Worm (Caenorhabditis elegans): Measurements from ENCODE around the gene tag-153.

Gene tag-153

DNA sequence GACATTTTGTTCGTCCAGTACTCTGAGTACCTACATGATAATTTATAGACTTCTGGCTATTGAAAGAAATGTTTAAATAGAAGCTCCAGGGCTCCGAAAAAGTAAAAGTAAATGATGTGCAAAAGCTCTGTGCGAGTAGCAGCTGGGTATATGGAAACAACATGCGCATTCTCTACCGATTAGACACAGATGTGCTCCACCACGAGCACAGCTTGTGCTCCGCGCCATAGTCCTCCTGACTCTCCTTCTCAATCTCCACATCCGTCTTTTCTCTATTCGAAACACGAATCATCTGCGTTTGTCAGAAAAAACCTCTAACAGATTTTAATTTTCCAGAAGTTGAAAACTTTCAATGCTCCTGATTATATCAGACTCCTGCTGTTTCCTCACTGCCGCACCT lies 39.4 kb upstream of the tag-153 start:
- TF ChIP-seq elt-1 (tag; optimal IDR thresholded peaks at IDR 0.05) (no peak), nfya-1 (tag; optimal IDR thresholded peaks at IDR 0.05; ENCODE audit: insufficient read depth) (no peak), elt-2 (tag; optimal IDR thresholded peaks at IDR 0.05) (no peak), fkh-2 (tag; optimal IDR thresholded peaks at IDR 0.05) (no peak), nhr-23 (tag; optimal IDR thresholded peaks at IDR 0.05) (no peak)

DNA sequence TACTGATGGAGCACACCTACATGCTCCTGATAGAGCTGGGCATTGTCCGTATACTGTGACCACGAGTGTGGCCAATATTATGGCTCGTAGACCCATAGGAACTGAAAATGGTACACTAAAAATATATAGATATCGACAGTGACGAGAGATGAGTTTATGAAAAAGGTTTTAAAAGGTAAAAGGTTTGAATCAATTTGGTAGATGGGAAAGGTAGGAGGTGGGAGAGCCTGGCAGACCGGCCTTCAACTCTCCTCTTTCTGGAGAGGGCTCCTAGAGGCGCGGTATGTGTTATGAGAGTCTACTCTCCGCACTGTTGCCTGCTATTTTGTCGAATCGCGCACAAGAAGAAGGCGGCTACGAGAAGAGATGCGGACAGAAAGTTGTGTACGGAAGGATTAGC lies 35.4 kb upstream of the tag-153 start, which contains the start of gene lron-2:
Gene lron-2 (minus strand): TSS at position 101 of the 400 bp plus-strand sequence.
- no peak for TF ChIP-seq lin-39 (tag; optimal IDR thresholded peaks at IDR 0.05)
- no peak for TF ChIP-seq egl-5 (tag; optimal IDR thresholded peaks at IDR 0.05)
- TF ChIP-seq nhr-77 (tag; optimal IDR thresholded peaks at IDR 0.05) = no peak
- no peak for TF ChIP-seq nhr-25 (tag; optimal IDR thresholded peaks at IDR 0.05)
- no peak for TF ChIP-seq R02D3.7 (tag; optimal IDR thresholded peaks at IDR 0.05)
- TF ChIP-seq aly-2 (tag; optimal IDR thresholded peaks at IDR 0.05) = no peak
- TF ChIP-seq ceh-9 (tag; optimal IDR thresholded peaks at IDR 0.05) = no peak
- TF ChIP-seq ama-1 (optimal IDR thresholded peaks at IDR 0.05) = no peak
- no peak for TF ChIP-seq ztf-4 (tag; optimal IDR thresholded peaks at IDR 0.05)
- no peak for TF ChIP-seq unc-39 (tag; optimal IDR thresholded peaks at IDR 0.05)
- no peak for TF ChIP-seq egl-27 (tag; optimal IDR thresholded peaks at IDR 0.05)
- TF ChIP-seq eor-1 (tag; optimal IDR thresholded peaks at IDR 0.05) = no peak
- no peak for TF ChIP-seq ceh-82 (tag; optimal IDR thresholded peaks at IDR 0.05)

DNA sequence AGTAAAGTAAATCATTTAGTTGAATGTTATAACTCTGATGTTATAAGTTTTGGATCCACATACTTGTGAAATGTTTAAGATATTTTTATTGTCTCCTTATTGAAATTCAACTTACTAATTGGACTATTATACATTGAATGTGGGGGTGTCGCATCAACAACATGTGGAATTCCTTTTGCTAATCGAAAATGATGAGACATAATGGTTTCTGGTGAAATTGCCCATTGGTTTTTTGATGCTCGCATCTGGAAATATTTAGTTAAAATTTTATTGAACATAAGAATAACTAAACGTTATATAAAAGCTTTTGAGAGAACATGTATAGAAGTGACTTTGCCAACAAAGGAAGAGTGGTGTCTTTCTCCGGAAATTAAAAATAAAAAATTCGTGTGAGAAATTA lies 31.0 kb upstream of the tag-153 start, which contains the start of gene ZK682.7:
Gene ZK682.7 (minus strand): TSS at position 247 of the 400 bp plus-strand sequence.
- TF ChIP-seq fkh-2 (tag; optimal IDR thresholded peaks at IDR 0.05) (no peak), nhr-12 (tag; optimal IDR thresholded peaks at IDR 0.05) (no peak), R02D3.7 (tag; optimal IDR thresholded peaks at IDR 0.05) (no peak), ceh-9 (tag; optimal IDR thresholded peaks at IDR 0.05) (no peak)

DNA sequence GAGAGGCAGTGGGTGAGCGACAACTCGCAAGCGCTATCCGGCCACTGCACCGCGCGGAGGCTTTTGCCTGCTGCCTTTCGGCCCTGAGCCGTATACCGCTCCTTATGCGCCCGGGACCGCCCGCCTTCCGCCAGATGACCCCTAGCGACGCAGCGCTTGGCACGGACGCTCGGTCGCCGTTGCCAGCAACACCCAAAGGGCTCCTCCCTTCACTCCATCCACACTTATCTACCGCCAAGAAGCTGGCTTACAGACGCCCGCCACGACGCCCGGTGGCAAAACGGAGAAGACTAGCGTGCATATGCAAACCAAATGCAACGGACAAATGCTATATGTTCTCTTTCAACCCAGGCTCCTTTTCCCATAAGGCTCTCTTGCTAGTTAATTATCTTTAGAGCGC lies 29.5 kb upstream of the tag-153 start:
- no peak for TF ChIP-seq fkh-2 (tag; optimal IDR thresholded peaks at IDR 0.05)
- TF ChIP-seq tbx-2 (tag; optimal IDR thresholded peaks at IDR 0.05) = peak; percentile 16
- peak; percentile 11 for TF ChIP-seq nfya-1 (tag; optimal IDR thresholded peaks at IDR 0.05; ENCODE audit: insufficient read depth)

DNA sequence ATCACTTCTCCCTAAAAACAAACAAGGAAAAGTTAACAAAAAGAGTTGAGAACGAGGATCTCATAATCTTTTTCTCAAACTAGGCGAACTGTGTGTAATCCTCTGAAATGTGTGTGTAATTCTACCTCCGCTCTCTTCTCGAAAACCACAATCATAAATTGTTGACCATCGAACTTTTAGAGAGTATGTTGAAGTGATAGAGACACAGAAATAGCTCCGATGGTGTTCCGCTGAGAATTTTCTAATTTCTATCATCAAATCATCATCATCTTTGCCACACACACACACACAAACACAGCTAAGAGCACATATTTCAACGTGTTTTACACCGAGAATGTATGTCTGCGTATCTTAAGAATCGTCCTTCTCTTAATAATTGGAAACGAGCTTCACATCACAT lies 27.3 kb upstream of the tag-153 start:
- TF ChIP-seq tbx-2 (tag; optimal IDR thresholded peaks at IDR 0.05) (no peak), elt-2 (tag; optimal IDR thresholded peaks at IDR 0.05) (no peak), nhr-77 (tag; optimal IDR thresholded peaks at IDR 0.05) (no peak), pha-4 (tag; optimal IDR thresholded peaks at IDR 0.05) (peak; percentile 17), nhr-43 (tag; optimal IDR thresholded peaks at IDR 0.05; ENCODE audit: poor library complexity, severe bottlenecking) (no peak), elt-3 (tag; optimal IDR thresholded peaks at IDR 0.05) (no peak), ztf-11 (tag; optimal IDR thresholded peaks at IDR 0.05) (no peak)

DNA sequence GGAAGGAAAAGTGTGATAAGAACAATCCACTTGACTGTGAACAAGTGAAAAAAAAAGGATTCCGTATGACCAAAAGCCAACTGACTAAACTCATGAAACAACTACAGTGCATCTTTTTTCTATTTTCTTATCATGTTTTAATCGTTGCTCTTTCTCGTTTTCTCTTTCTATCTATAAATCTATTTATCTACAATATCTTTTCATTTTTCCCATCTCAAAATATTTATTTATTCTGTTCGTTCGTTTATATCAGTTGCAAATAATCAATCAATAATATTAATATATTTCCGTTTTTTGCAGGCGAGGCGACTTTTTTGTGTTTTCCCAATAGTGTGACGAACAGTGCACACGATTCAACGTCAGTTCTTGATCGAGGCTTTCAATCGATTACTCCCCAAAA lies 25.6 kb upstream of the tag-153 start, which contains the start of gene F44A2.5:
Gene F44A2.5 (plus strand): TSS at position 301 of the 400 bp plus-strand sequence.
- TF ChIP-seq pha-4 (tag; optimal IDR thresholded peaks at IDR 0.05) (peak; percentile 23), mdl-1 (tag; optimal IDR thresholded peaks at IDR 0.05) (no peak)

DNA sequence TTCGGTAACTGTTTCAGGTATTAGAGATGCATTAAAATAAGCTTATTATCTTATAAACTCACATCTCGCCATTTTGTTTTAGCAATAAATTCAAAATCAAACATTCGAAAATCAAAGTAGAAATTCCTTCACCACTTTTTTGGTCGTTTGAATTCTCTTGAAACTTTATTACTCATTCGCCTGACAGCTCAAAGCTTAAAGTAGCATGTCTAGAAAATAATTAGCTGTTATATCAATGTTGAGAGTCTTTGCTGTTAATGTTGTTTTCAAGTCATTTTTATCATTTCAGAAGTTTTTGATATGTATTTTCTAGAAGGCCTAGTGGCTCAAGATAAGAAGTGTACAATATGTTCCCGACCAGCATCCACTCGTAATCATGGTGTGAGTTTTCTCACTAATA lies 19.9 kb upstream of the tag-153 start, which contains the start of gene nhr-39:
Gene nhr-39 (plus strand): TSS at position 301 of the 400 bp plus-strand sequence.
- no peak for TF ChIP-seq pha-4 (tag; optimal IDR thresholded peaks at IDR 0.05)
- no peak for TF ChIP-seq nhr-237 (tag; optimal IDR thresholded peaks at IDR 0.05)
- no peak for TF ChIP-seq ceh-9 (tag; optimal IDR thresholded peaks at IDR 0.05)
- no peak for TF ChIP-seq fkh-2 (tag; optimal IDR thresholded peaks at IDR 0.05)
- TF ChIP-seq hmg-11 (tag; optimal IDR thresholded peaks at IDR 0.05) = no peak
- TF ChIP-seq nhr-12 (tag; optimal IDR thresholded peaks at IDR 0.05) = no peak
- TF ChIP-seq sea-2 (GFP tag; optimal IDR thresholded peaks at IDR 0.05) = no peak
- TF ChIP-seq mml-1 (tag; optimal IDR thresholded peaks at IDR 0.05) = no peak
- no peak for TF ChIP-seq nhr-28 (tag; optimal IDR thresholded peaks at IDR 0.05)
- no peak for TF ChIP-seq snpc-4 (tag; optimal IDR thresholded peaks at IDR 0.05)
- TF ChIP-seq skn-1 (tag; optimal IDR thresholded peaks at IDR 0.05) = no peak
- no peak for TF ChIP-seq lin-39 (tag; optimal IDR thresholded peaks at IDR 0.05)
- TF ChIP-seq unc-62 (GFP tag; optimal IDR thresholded peaks at IDR 0.05) = no peak
- no peak for TF ChIP-seq fos-1 (tag; optimal IDR thresholded peaks at IDR 0.05)
- no peak for TF ChIP-seq nhr-67 (tag; optimal IDR thresholded peaks at IDR 0.05)
- TF ChIP-seq nhr-76 (tag; optimal IDR thresholded peaks at IDR 0.05) = no peak
- no peak for TF ChIP-seq jun-1 (tag; optimal IDR thresholded peaks at IDR 0.05)
- no peak for TF ChIP-seq ztf-11 (tag; optimal IDR thresholded peaks at IDR 0.05)
- no peak for TF ChIP-seq elt-2 (tag; optimal IDR thresholded peaks at IDR 0.05)
